Fruit fly (Drosophila melanogaster): ENCODE measurements around the gene rtet.

rtet gene

DNA sequence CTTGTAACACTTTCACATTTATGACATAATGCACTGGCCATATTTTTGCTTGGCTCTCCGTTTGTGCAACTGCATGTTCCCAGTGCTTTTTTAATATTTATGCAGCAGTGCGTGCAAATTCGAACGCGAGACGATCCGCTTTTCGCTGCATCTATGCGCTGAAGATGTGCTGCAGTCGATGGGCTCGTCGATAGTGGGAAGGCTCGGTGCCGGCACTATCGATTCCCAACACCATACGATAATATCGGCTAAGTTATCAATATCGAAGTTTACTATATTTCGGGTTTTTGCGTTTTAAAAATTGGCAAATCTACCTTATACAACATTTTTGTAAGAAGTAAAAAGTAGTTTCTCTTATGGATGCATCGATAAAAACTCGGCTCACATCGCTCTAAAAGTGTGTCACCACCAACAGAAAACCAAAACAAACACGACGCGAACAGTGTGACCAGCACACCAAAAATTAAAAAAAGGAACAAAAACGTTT lies 10.6 kb upstream of the rtet start, which contains the start of gene RhoGAP93B (continued):
- peak; percentile 85 for TF ChIP-seq caup (GFP tag; optimal IDR thresholded peaks at IDR 0.05; ENCODE audit: severe bottlenecking)
- peak; percentile 44 for TF ChIP-seq CTCF (GFP tag; optimal IDR thresholded peaks at IDR 0.05)
- TF ChIP-seq BtbVII (GFP tag; optimal IDR thresholded peaks at IDR 0.05): peak; percentile 35
- TF ChIP-seq Tbp (GFP tag; optimal IDR thresholded peaks at IDR 0.05): no peak
- peak; percentile 41 for TF ChIP-seq CG2875 (GFP tag; optimal IDR thresholded peaks at IDR 0.05)
- peak; percentile 74 for TF ChIP-seq pnt (GFP tag; optimal IDR thresholded peaks at IDR 0.05)
- peak; percentile 97 for TF ChIP-seq Dbx (GFP tag; IDR thresholded peaks at IDR 0.05)
- TF ChIP-seq Hmr (GFP tag; optimal IDR thresholded peaks at IDR 0.05): peak; percentile 79
- TF ChIP-seq fd3F (GFP tag; optimal IDR thresholded peaks at IDR 0.05): peak; percentile 45
- no peak for TF ChIP-seq Eip74EF (GFP tag; optimal IDR thresholded peaks at IDR 0.05)
- peak; percentile 100 for TF ChIP-seq chinmo (GFP tag; IDR thresholded peaks at IDR 0.05; ENCODE audit: partially characterized antibody)
- TF ChIP-seq stwl (tag; optimal IDR thresholded peaks at IDR 0.05): peak; percentile 87
- TF ChIP-seq Opbp (GFP tag; IDR thresholded peaks at IDR 0.05; ENCODE audit: partially characterized antibody): peak; percentile 99
- TF ChIP-seq ATbp (GFP tag; optimal IDR thresholded peaks at IDR 0.05): no peak
- peak; percentile 74 for TF ChIP-seq CG6254 (GFP tag; optimal IDR thresholded peaks at IDR 0.05)
- TF ChIP-seq NK7.1 (GFP tag; optimal IDR thresholded peaks at IDR 0.05): peak; percentile 63
- peak; percentile 82 for TF ChIP-seq Sox102F (GFP tag; optimal IDR thresholded peaks at IDR 0.05)
- TF ChIP-seq CG8765 (GFP tag; IDR thresholded peaks at IDR 0.05): peak; percentile 94
- TF ChIP-seq Lhr (GFP tag; optimal IDR thresholded peaks at IDR 0.05): peak; percentile 94
- TF ChIP-seq Ada2b (GFP tag; IDR thresholded peaks at IDR 0.05): peak; percentile 90
- peak; percentile 85 for TF ChIP-seq CG6175 (GFP tag; IDR thresholded peaks at IDR 0.05)
- TF ChIP-seq CG3838 (GFP tag; optimal IDR thresholded peaks at IDR 0.05): peak; percentile 79
- peak; percentile 82 for TF ChIP-seq Fer3 (tag; optimal IDR thresholded peaks at IDR 0.05)
- peak; percentile 93 for TF ChIP-seq slbo (GFP tag; IDR thresholded peaks at IDR 0.05)
- peak; percentile 89 for TF ChIP-seq CG11247 (GFP tag; IDR thresholded peaks at IDR 0.05)
- peak; percentile 65 for TF ChIP-seq CG2202 (tag; optimal IDR thresholded peaks at IDR 0.05)
- TF ChIP-seq jumu (GFP tag; optimal IDR thresholded peaks at IDR 0.05): peak; percentile 92
- peak; percentile 86 for TF ChIP-seq sug (tag; optimal IDR thresholded peaks at IDR 0.05)
- peak; percentile 100 for TF ChIP-seq vnd (GFP tag; IDR thresholded peaks at IDR 0.05; ENCODE audit: partially characterized antibody)
- peak; percentile 90 for TF ChIP-seq ssp (GFP tag; IDR thresholded peaks at IDR 0.05)
- TF ChIP-seq dpn (GFP tag; optimal IDR thresholded peaks at IDR 0.05): peak; percentile 86
- peak; percentile 82 for TF ChIP-seq Fer2 (tag; optimal IDR thresholded peaks at IDR 0.05)
- peak; percentile 91 for TF ChIP-seq YL-1 (GFP tag; optimal IDR thresholded peaks at IDR 0.05)
- TF ChIP-seq ara (GFP tag; IDR thresholded peaks at IDR 0.05): peak; percentile 87
- TF ChIP-seq dan (GFP tag; IDR thresholded peaks at IDR 0.05): peak; percentile 58
- TF ChIP-seq stc (GFP tag; IDR thresholded peaks at IDR 0.05): peak; percentile 87
- TF ChIP-seq hb (GFP tag; IDR thresholded peaks at IDR 0.05; ENCODE audit: partially characterized antibody): peak; percentile 100
- peak; percentile 76 for TF ChIP-seq Hsf (GFP tag; optimal IDR thresholded peaks at IDR 0.05)
- peak; percentile 100 for TF ChIP-seq mld (GFP tag; IDR thresholded peaks at IDR 0.05; ENCODE audit: partially characterized antibody)
- TF ChIP-seq ems (GFP tag; optimal IDR thresholded peaks at IDR 0.05): peak; percentile 86
- TF ChIP-seq Atf6 (GFP tag; IDR thresholded peaks at IDR 0.05): peak; percentile 92
- peak; percentile 60 for TF ChIP-seq gcm (GFP tag; optimal IDR thresholded peaks at IDR 0.05)
- TF ChIP-seq her (GFP tag; optimal IDR thresholded peaks at IDR 0.05): peak; percentile 69
- TF ChIP-seq bcd (GFP tag; optimal IDR thresholded peaks at IDR 0.05): peak; percentile 70
- peak; percentile 93 for TF ChIP-seq HLH3B (GFP tag; IDR thresholded peaks at IDR 0.05)
- peak; percentile 81 for TF ChIP-seq Antp (GFP tag; optimal IDR thresholded peaks at IDR 0.05)
- peak; percentile 63 for TF ChIP-seq Neu2 (GFP tag; optimal IDR thresholded peaks at IDR 0.05; ENCODE audit: borderline replicate concordance)
- peak; percentile 86 for TF ChIP-seq CG32772 (GFP tag; IDR thresholded peaks at IDR 0.05)
- TF ChIP-seq CG9609 (GFP tag; optimal IDR thresholded peaks at IDR 0.05): peak; percentile 93
- peak; percentile 69 for TF ChIP-seq jigr1 (GFP tag; IDR thresholded peaks at IDR 0.05)
- peak; percentile 95 for TF ChIP-seq E2f1 (GFP tag; IDR thresholded peaks at IDR 0.05)
